Fruit fly (Drosophila melanogaster) whole organism, embryonic: Measurements from ENCODE around the gene Tailor.

Experiments
- CG10565 ChIP-seq: fragments of 200-800 bp; sonication (Bioruptor generic); optimal IDR thresholded peaks from 3 replicates; lab custom pipeline; 2016; ENCODE audit warnings: missing biosample characterization, mild to moderate bottlenecking, missing genetic modification characterization
- CG12299 ChIP-seq: fragments of 200-800 bp; sonication (Bioruptor generic); optimal IDR thresholded peaks from 2 replicates; lab custom pipeline; 2018; ENCODE audit warnings: missing biosample characterization, mild to moderate bottlenecking, missing genetic modification characterization
- CG13296 ChIP-seq: fragments of 200-800 bp; sonication (Bioruptor generic); optimal IDR thresholded peaks from 3 replicates; lab custom pipeline; 2018; ENCODE audit warnings: missing biosample characterization, mild to moderate bottlenecking, missing genetic modification characterization
- CG14667 ChIP-seq: fragments of 200-800 bp; sonication (Bioruptor generic); IDR thresholded peaks from 2 replicates; pipeline ENCODE4 v1.3.6; 2022; ENCODE audit warnings: missing biosample characterization, missing genetic modification characterization
- CG15011 ChIP-seq: fragments of 200-800 bp; sonication (Bioruptor generic); optimal IDR thresholded peaks from 3 replicates; lab custom pipeline; 2018; ENCODE audit warnings: missing biosample characterization, mild to moderate bottlenecking, missing genetic modification characterization
- CG15073 ChIP-seq: fragments of 200-800 bp; sonication (Bioruptor generic); optimal IDR thresholded peaks from 2 replicates; lab custom pipeline; 2016; ENCODE audit warnings: missing biosample characterization, missing genetic modification characterization
- CG1647 ChIP-seq: fragments of 200-800 bp; sonication (Bioruptor generic); optimal IDR thresholded peaks from 3 replicates; lab custom pipeline; 2016; ENCODE audit warnings: missing biosample characterization, missing genetic modification characterization
- CG17568 ChIP-seq: fragments of 200-800 bp; sonication (Bioruptor generic); optimal IDR thresholded peaks from 2 replicates; lab custom pipeline; 2018; ENCODE audit warnings: missing biosample characterization, mild to moderate bottlenecking, missing genetic modification characterization, moderate library complexity
- CG18262 ChIP-seq: fragments of 200-800 bp; optimal IDR thresholded peaks from 3 replicates; lab custom pipeline; 2019; ENCODE audit warnings: missing biosample characterization, mild to moderate bottlenecking, missing genetic modification characterization, moderate library complexity
- CG3065 ChIP-seq: fragments of 200-800 bp; sonication (Bioruptor generic); optimal IDR thresholded peaks from 2 replicates; lab custom pipeline; 2016; ENCODE audit warnings: missing biosample characterization, missing genetic modification characterization
- CG3281 ChIP-seq: fragments of 200-800 bp; sonication (Bioruptor generic); optimal IDR thresholded peaks from 3 replicates; lab custom pipeline; 2017; ENCODE audit warnings: missing biosample characterization, mild to moderate bottlenecking, missing genetic modification characterization
- CG34376 ChIP-seq: fragments of 200-800 bp; sonication (Bioruptor generic); optimal IDR thresholded peaks from 2 replicates; lab custom pipeline; 2018; ENCODE audit warnings: missing biosample characterization, mild to moderate bottlenecking, missing genetic modification characterization
- CG6175 ChIP-seq: fragments of 200-800 bp; sonication (Bioruptor generic); IDR thresholded peaks from 3 replicates; pipeline ENCODE4 v1.3.6; 2022; ENCODE audit warnings: missing biosample characterization, missing genetic modification characterization
- CG6254 ChIP-seq: fragments of 200-800 bp; sonication (Bioruptor generic); optimal IDR thresholded peaks from 3 replicates; lab custom pipeline; 2017; ENCODE audit warnings: mild to moderate bottlenecking, missing biosample characterization, missing genetic modification reagents, missing genetic modification characterization
- CG6683 ChIP-seq: fragments of 200-800 bp; sonication (Bioruptor generic); optimal IDR thresholded peaks from 2 replicates; lab custom pipeline; 2017; ENCODE audit warnings: missing biosample characterization, mild to moderate bottlenecking, missing genetic modification characterization, missing genetic modification reagents
- CG7372 ChIP-seq: fragments of 200-800 bp; sonication (Bioruptor generic); IDR thresholded peaks from 2 replicates; pipeline ENCODE4 v1.3.6; 2022; ENCODE audit warnings: missing biosample characterization, missing genetic modification characterization
- CG7786 ChIP-seq: fragments of 200-800 bp; sonication (Bioruptor generic); optimal IDR thresholded peaks from 2 replicates; lab custom pipeline; 2016; ENCODE audit warnings: missing biosample characterization, missing genetic modification characterization
- CG8359 ChIP-seq: fragments of 200-800 bp; sonication (Bioruptor generic); optimal IDR thresholded peaks from 2 replicates; lab custom pipeline; 2017; ENCODE audit warnings: missing biosample characterization, mild to moderate bottlenecking, missing genetic modification characterization, borderline replicate concordance
- CG8478 ChIP-seq: fragments of >200 bp; optimal IDR thresholded peaks from 2 replicates; lab custom pipeline; 2018
- CG9797 ChIP-seq: fragments of 200-800 bp; sonication (Bioruptor generic); optimal IDR thresholded peaks from 3 replicates; lab custom pipeline; 2018; ENCODE audit warnings: missing biosample characterization, mild to moderate bottlenecking, missing genetic modification characterization
- CG9932 ChIP-seq: fragments of 200-800 bp; sonication (Bioruptor generic); IDR thresholded peaks from 2 replicates; pipeline ENCODE4 v1.3.6; 2022; ENCODE audit warnings: missing biosample characterization, missing genetic modification characterization
- CoRest ChIP-seq: fragments of 200-800 bp; sonication (Bioruptor generic); optimal IDR thresholded peaks from 3 replicates; lab custom pipeline; 2018; ENCODE audit warnings: missing biosample characterization, mild to moderate bottlenecking, missing genetic modification characterization, moderate library complexity
- Ets65A ChIP-seq: fragments of 200-800 bp; sonication (Bioruptor generic); peaks from one replicate; lab custom pipeline; 2016; ENCODE audit warnings: missing biosample characterization, missing genetic modification characterization
- GATAe ChIP-seq: fragments of 200-800 bp; sonication (Bioruptor generic); conservative IDR thresholded peaks from 2 replicates; pipeline ENCODE4 v1.3.6; 2022; ENCODE audit warnings: missing biosample characterization, missing genetic modification characterization
- Hmx ChIP-seq: fragments of 200-800 bp; sonication (Bioruptor generic); optimal IDR thresholded peaks from 2 replicates; lab custom pipeline; 2016; ENCODE audit warnings: missing biosample characterization, missing genetic modification characterization
- Hr3 ChIP-seq: fragments of 200-800 bp; sonication (Bioruptor generic); optimal IDR thresholded peaks from 3 replicates; lab custom pipeline; 2016; ENCODE audit warnings: missing biosample characterization, missing genetic modification characterization
- Hr78 ChIP-seq, 2 experiments: fragments of 200-800 bp in 1 of 2; fragments of >200 bp in 1 of 2; sonication (Bioruptor generic) in 1 of 2; optimal IDR thresholded peaks; 2 replicates each; lab custom pipeline; 2017 to 2019; ENCODE audit warnings: missing biosample characterization in 2 of 2, missing genetic modification characterization in 2 of 2, mild to moderate bottlenecking in 1 of 2, moderate library complexity in 1 of 2
- NK7.1 ChIP-seq: fragments of 200-800 bp; sonication (Bioruptor generic); optimal IDR thresholded peaks from 3 replicates; lab custom pipeline; 2016; ENCODE audit warnings: missing biosample characterization, missing genetic modification characterization
- Rfx ChIP-seq: fragments of 200-800 bp; sonication (Bioruptor generic); IDR thresholded peaks from 2 replicates; pipeline ENCODE4 v1.3.6; 2022; ENCODE audit warnings: missing biosample characterization, missing genetic modification characterization
- Sox100B ChIP-seq: fragments of 200-800 bp; sonication (Bioruptor generic); optimal IDR thresholded peaks from 3 replicates; lab custom pipeline; 2018; ENCODE audit warnings: missing biosample characterization, mild to moderate bottlenecking, missing genetic modification characterization
- Spps ChIP-seq: fragments of 200-800 bp; sonication (Bioruptor generic); optimal IDR thresholded peaks from 2 replicates; lab custom pipeline; 2018; ENCODE audit warnings: missing biosample characterization, mild to moderate bottlenecking, missing genetic modification characterization
- al ChIP-seq: fragments of 200-800 bp; sonication (Bioruptor generic); IDR thresholded peaks from 2 replicates; pipeline ENCODE4 v1.3.6; 2022; ENCODE audit warnings: missing biosample characterization, missing genetic modification characterization
- cg ChIP-seq: fragments of 200-800 bp; sonication (Bioruptor generic); optimal IDR thresholded peaks from 3 replicates; lab custom pipeline; 2019; ENCODE audit warnings: missing biosample characterization, mild to moderate bottlenecking, missing genetic modification characterization, moderate library complexity
- chm ChIP-seq: fragments of 200-800 bp; sonication (Bioruptor generic); IDR thresholded peaks from 2 replicates; pipeline ENCODE4 v1.3.6; 2022; ENCODE audit warnings: missing biosample characterization, missing genetic modification characterization
- corto ChIP-seq: fragments of 200-800 bp; sonication (Bioruptor generic); optimal IDR thresholded peaks from 2 replicates; lab custom pipeline; 2016; ENCODE audit warnings: missing biosample characterization, mild to moderate bottlenecking, missing genetic modification characterization, moderate library complexity
- dmrt11E ChIP-seq: fragments of 200-800 bp; sonication (Bioruptor generic); optimal IDR thresholded peaks from 3 replicates; lab custom pipeline; 2018; ENCODE audit warnings: missing biosample characterization, mild to moderate bottlenecking, missing genetic modification characterization, moderate library complexity
- ewg ChIP-seq: fragments of 200-800 bp; sonication (Bioruptor generic); optimal IDR thresholded peaks from 3 replicates; lab custom pipeline; 2017; ENCODE audit warnings: mild to moderate bottlenecking, missing biosample characterization, missing genetic modification reagents, missing genetic modification characterization
- eyg ChIP-seq: fragments of 200-800 bp; sonication (Bioruptor generic); optimal IDR thresholded peaks from 3 replicates; lab custom pipeline; 2016; ENCODE audit warnings: missing biosample characterization, missing genetic modification characterization
- jing ChIP-seq: fragments of 200-800 bp; sonication (Bioruptor generic); optimal IDR thresholded peaks from 2 replicates; lab custom pipeline; 2018; ENCODE audit warnings: missing biosample characterization, mild to moderate bottlenecking, missing genetic modification characterization
- klu ChIP-seq: fragments of 200-800 bp; sonication (Bioruptor generic); IDR thresholded peaks from 2 replicates; pipeline ENCODE4 v1.3.6; 2022; ENCODE audit warnings: missing biosample characterization, missing genetic modification characterization
- knrl ChIP-seq: fragments of 200-800 bp; sonication (Bioruptor generic); IDR thresholded peaks from 3 replicates; pipeline ENCODE4 v1.3.6; 2022; ENCODE audit warnings: missing biosample characterization, missing genetic modification characterization; ENCODE audit not compliant: partially characterized antibody
- lbe ChIP-seq: fragments of 200-800 bp; sonication (Bioruptor generic); optimal IDR thresholded peaks from 2 replicates; lab custom pipeline; 2016; ENCODE audit warnings: missing biosample characterization, mild to moderate bottlenecking, missing genetic modification characterization
- pros ChIP-seq: fragments of 200-800 bp; sonication (Bioruptor generic); optimal IDR thresholded peaks from 3 replicates; lab custom pipeline; 2019; ENCODE audit warnings: missing biosample characterization, mild to moderate bottlenecking, missing genetic modification characterization, moderate library complexity
- salm ChIP-seq: fragments of 200-800 bp; sonication (Bioruptor generic); optimal IDR thresholded peaks from 2 replicates; lab custom pipeline; 2018; ENCODE audit warnings: missing biosample characterization, mild to moderate bottlenecking, missing genetic modification characterization
- stwl ChIP-seq: fragments of 200-800 bp; sonication (Bioruptor generic); optimal IDR thresholded peaks from 3 replicates; lab custom pipeline; 2018; ENCODE audit warnings: missing biosample characterization, mild to moderate bottlenecking, missing genetic modification characterization, moderate library complexity
- toy ChIP-seq: fragments of 200-800 bp; sonication (Bioruptor generic); IDR thresholded peaks from 2 replicates; pipeline ENCODE4 v1.3.6; 2022; ENCODE audit warnings: missing biosample characterization, missing genetic modification characterization
- trh ChIP-seq: fragments of 200-800 bp; sonication (Bioruptor generic); optimal IDR thresholded peaks from 2 replicates; lab custom pipeline; 2016; ENCODE audit warnings: missing biosample characterization, missing genetic modification characterization
- tup ChIP-seq: fragments of 200-800 bp; sonication (Bioruptor generic); optimal IDR thresholded peaks from 2 replicates; lab custom pipeline; 2016; ENCODE audit warnings: missing biosample characterization, mild to moderate bottlenecking, missing genetic modification characterization, moderate library complexity
- yki ChIP-seq: fragments of >200 bp; optimal IDR thresholded peaks from 3 replicates; lab custom pipeline; 2018
- zf30C ChIP-seq: fragments of 200-800 bp; sonication (Bioruptor generic); optimal IDR thresholded peaks from 3 replicates; lab custom pipeline; 2018; ENCODE audit warnings: missing biosample characterization, mild to moderate bottlenecking, missing genetic modification characterization

Tailor gene

DNA sequence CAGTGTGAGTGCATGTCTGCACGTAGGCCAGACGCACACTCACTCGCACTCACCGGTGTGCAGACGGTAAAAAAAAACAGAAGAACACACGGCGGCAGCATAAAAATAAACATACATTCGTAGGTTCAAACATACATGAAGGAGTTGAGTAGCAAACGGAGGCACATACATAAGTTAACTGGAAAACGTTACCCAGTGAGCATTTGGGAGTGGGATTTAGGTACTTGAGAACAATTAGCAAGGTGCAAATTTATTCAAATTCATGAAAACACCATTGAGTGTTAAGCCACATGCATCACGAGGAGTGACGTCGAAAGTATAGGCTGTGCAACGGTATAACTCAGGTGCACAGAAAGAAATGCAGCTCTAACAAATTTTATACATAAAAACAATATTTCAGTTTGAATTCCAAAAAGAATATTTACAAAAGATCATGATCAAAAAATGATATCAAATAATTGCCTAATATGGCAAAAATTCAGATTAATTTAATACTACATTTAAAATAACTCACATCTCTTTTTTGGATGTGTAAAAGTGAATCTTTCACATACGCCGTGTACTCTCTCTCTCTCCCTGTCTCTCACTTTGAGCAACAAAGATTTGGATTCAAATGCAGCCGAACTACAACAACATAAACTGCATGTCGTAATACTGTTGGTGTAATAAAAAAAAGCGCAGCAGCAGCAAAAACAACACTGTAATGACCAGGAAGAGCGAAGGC is 22.9 kb upstream of the Tailor start (continued):
- TF ChIP-seq dmrt11E (tag; lab: Kevin White, UChicago) (peak; percentile 99), tup (GFP tag; lab: Kevin White, UChicago) (peak; percentile 63), knrl (GFP tag; lab: Robert Waterston, UW) (no peak), CG12299 (tag; lab: Kevin White, UChicago) (peak; percentile 84), Hr3 (peak; percentile 96), Hmx (GFP tag; lab: Kevin White, UChicago) (peak; percentile 77), Rfx (no peak), trh (peak; percentile 89), CG9797 (GFP tag; lab: Kevin White, UChicago) (peak; percentile 30), CG8478 (no peak), Ets65A (GFP tag; lab: Kevin White, UChicago) (peak; percentile 97), ewg (GFP tag; lab: Kevin White, UChicago) (peak; percentile 93), jing (GFP tag; lab: Kevin White, UChicago) (no peak), zf30C (GFP tag; lab: Kevin White, UChicago) (peak; percentile 98), CG6175 (GFP tag; lab: Robert Waterston, UW) (no peak), CG15073 (peak; percentile 80), CG13296 (peak; percentile 72), NK7.1 (GFP tag; lab: Kevin White, UChicago) (peak; percentile 88), toy (GFP tag; lab: Robert Waterston, UW) (no peak), CG7372 (no peak), corto (GFP tag; lab: Kevin White, UChicago) (peak; percentile 43), eyg (peak; percentile 83), CG15011 (GFP tag; lab: Kevin White, UChicago) (peak; percentile 87), salm (tag; lab: Kevin White, UChicago) (peak; percentile 90), CG10565 (GFP tag; lab: Kevin White, UChicago) (peak; percentile 72), CG8359 (peak; percentile 87), CoRest (tag; lab: Kevin White, UChicago) (peak; percentile 97), CG17568 (GFP tag; lab: Kevin White, UChicago) (peak; percentile 87), CG14667 (no peak), Spps (peak; percentile 97), pros (GFP tag; lab: Kevin White, UChicago) (peak; percentile 74), Sox100B (GFP tag; lab: Kevin White, UChicago) (peak; percentile 97), lbe (GFP tag; lab: Kevin White, UChicago) (peak; percentile 90), klu (GFP tag; lab: Robert Waterston, UW) (no peak), CG6683 (GFP tag; lab: Kevin White, UChicago) (peak; percentile 63), CG3065 (GFP tag; lab: Kevin White, UChicago) (peak; percentile 86)

DNA sequence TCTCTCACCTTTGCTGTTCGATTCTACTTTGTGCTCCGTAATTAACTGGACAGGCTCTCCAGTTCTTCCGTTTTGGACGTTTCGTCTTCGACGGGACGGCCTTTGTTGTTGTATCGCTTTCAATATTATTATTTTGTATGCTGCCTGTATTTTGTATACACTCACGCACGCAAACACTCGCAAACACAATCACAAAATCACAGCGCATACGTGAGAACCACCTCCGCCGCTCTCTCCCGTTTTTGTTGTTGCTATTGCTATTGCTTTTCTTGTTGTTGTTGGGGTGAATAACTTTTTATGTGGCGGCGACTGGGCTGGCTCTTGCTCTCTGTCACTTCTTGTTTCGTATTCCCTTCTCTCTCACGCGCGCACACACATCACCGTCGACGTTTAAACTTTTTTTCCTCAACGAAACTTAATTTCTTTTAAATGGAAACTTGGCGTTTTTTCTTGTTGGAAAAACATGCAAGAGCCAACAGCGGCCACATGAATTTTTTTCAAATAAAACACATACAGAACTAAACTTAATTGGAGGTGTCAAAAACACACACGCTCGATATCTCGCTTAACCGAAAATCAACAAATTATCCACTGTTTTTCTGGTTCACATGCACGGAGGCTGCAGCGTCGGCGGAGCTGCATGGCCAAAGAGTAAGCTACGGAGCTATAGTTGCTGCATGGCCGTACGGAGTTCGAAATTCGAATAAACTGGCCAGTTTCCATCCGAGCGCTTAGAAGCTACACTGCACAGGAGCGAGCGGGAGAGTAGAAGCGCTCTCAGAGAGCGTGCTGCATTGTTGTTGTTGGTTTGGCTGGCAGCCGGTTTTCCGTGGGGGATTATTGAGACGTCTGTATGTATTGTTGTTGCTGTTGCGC is 22.1 kb upstream of the Tailor start:
- TF ChIP-seq GATAe (GFP tag; lab: Robert Waterston, UW) = no peak
- TF ChIP-seq CG3281 = peak; percentile 2
- TF ChIP-seq yki (lab: Kevin White, UChicago) = peak; percentile 96
- TF ChIP-seq cg = peak; percentile 78
- peak; percentile 39 for TF ChIP-seq CG18262 (tag; lab: Kevin White, UChicago)
- TF ChIP-seq CG34376 (GFP tag; lab: Kevin White, UChicago) = no peak
- peak in 1 of 2 experiments; percentile 14 for TF ChIP-seq Hr78 (GFP tag; optimal IDR thresholded peaks at IDR 0.05; lab: Kevin White, UChicago)
- no peak for TF ChIP-seq al
- no peak for TF ChIP-seq CG9932 (GFP tag; lab: Robert Waterston, UW)
- no peak for TF ChIP-seq stwl (tag; lab: Kevin White, UChicago)
- TF ChIP-seq CG7786 (GFP tag; lab: Kevin White, UChicago) = peak; percentile 33
- no peak for TF ChIP-seq chm (GFP tag; lab: Robert Waterston, UW)
- peak; percentile 19 for TF ChIP-seq CG1647 (GFP tag; lab: Kevin White, UChicago)
- peak; percentile 43 for TF ChIP-seq CG6254 (GFP tag; lab: Kevin White, UChicago)
